Fruit fly (Drosophila melanogaster): ENCODE results near the gene Pbp95.

Pbp95 gene

DNA sequence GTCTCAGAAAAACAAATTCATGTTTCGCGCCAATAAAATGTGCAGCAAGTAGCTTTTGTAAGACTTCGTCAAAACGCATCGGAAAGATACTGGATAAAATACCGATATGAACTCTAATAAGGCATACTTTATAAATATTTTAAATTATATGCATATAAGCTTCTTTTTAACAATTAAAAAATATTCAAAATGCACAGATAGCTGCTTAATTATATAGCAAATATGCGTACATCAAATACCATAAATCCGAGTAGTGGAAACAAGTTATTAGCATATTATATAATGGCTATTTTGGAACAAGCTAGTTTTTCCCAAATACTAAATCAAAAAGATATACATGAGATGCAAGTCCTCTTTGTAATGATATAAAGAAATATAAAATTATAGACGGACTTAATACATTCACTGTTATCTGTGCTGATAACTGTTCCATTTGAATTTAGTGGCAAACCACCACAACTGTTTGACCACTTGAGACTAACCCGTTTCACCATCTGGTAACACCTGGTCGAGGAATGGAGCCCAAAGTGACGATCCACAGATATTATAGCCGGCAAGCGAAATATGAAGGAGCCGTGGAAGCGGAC, 14.0 kb upstream of the Pbp95 start, which contains the start of gene PIG-H (continued):
- TF ChIP-seq Mad (GFP tag; optimal IDR thresholded peaks at IDR 0.05) (no peak), CG1832 (GFP tag; optimal IDR thresholded peaks at IDR 0.05) (no peak), CG30403 (GFP tag; optimal IDR thresholded peaks at IDR 0.05) (peak; percentile 2), CG13123 (GFP tag; optimal IDR thresholded peaks at IDR 0.05) (no peak), CG12104 (GFP tag; optimal IDR thresholded peaks at IDR 0.05) (no peak), CG10654 (GFP tag; optimal IDR thresholded peaks at IDR 0.05) (no peak), CG15601 (tag; optimal IDR thresholded peaks at IDR 0.05) (peak; percentile 44), hkb (optimal IDR thresholded peaks at IDR 0.05) (no peak), hkb (GFP tag; IDR thresholded peaks at IDR 0.05) (no peak), Hr39 (optimal IDR thresholded peaks at IDR 0.05) (no peak), pho (GFP tag; optimal IDR thresholded peaks at IDR 0.05) (no peak), p53 (GFP tag; optimal IDR thresholded peaks at IDR 0.05) (no peak), Myb (GFP tag; optimal IDR thresholded peaks at IDR 0.05) (no peak), CG17612 (GFP tag; IDR thresholded peaks at IDR 0.05) (no peak), danr (GFP tag; IDR thresholded peaks at IDR 0.05) (no peak), caup (GFP tag; optimal IDR thresholded peaks at IDR 0.05; ENCODE audit: severe bottlenecking) (no peak), HHEX (GFP tag; optimal IDR thresholded peaks at IDR 0.05) (no peak), Dbx (GFP tag; IDR thresholded peaks at IDR 0.05) (no peak), CG1602 (GFP tag; optimal IDR thresholded peaks at IDR 0.05) (peak; percentile 10), dimm (GFP tag; IDR thresholded peaks at IDR 0.05) (no peak), Nf-YB (GFP tag; optimal IDR thresholded peaks at IDR 0.05) (no peak), CG17385 (GFP tag; optimal IDR thresholded peaks at IDR 0.05) (no peak), CG32767 (GFP tag; IDR thresholded peaks at IDR 0.05) (no peak), luna (GFP tag; optimal IDR thresholded peaks at IDR 0.05) (no peak), CG2712 (tag; optimal IDR thresholded peaks at IDR 0.05) (peak; percentile 44), H2.0 (GFP tag; IDR thresholded peaks at IDR 0.05) (no peak), CG1792 (GFP tag; optimal IDR thresholded peaks at IDR 0.05) (no peak), Antp (GFP tag; optimal IDR thresholded peaks at IDR 0.05) (no peak), Dfd (GFP tag; optimal IDR thresholded peaks at IDR 0.05) (no peak), Sox102F (GFP tag; optimal IDR thresholded peaks at IDR 0.05) (no peak), CG9932 (GFP tag; IDR thresholded peaks at IDR 0.05) (no peak), CG17186 (GFP tag; optimal IDR thresholded peaks at IDR 0.05) (no peak), Adf1 (GFP tag; IDR thresholded peaks at IDR 0.05) (no peak), nerfin-2 (GFP tag; IDR thresholded peaks at IDR 0.05; ENCODE audit: partially characterized antibody) (no peak), Optix (GFP tag; IDR thresholded peaks at IDR 0.05) (no peak), CG32532 (GFP tag; IDR thresholded peaks at IDR 0.05) (no peak), CG9609 (GFP tag; optimal IDR thresholded peaks at IDR 0.05) (no peak), CG11723 (GFP tag; optimal IDR thresholded peaks at IDR 0.05) (no peak), CG7556 (GFP tag; optimal IDR thresholded peaks at IDR 0.05) (no peak), NK7.1 (GFP tag; optimal IDR thresholded peaks at IDR 0.05) (no peak), D19A (tag; optimal IDR thresholded peaks at IDR 0.05) (peak; percentile 9), Hsf (GFP tag; optimal IDR thresholded peaks at IDR 0.05) (peak; percentile 9), CG12659 (GFP tag; optimal IDR thresholded peaks at IDR 0.05) (peak; percentile 50), CG4730 (GFP tag; IDR thresholded peaks at IDR 0.05) (no peak), dysf (GFP tag; IDR thresholded peaks at IDR 0.05) (no peak), ATbp (GFP tag; optimal IDR thresholded peaks at IDR 0.05) (no peak), sc (optimal IDR thresholded peaks at IDR 0.05) (no peak), sc (GFP tag; optimal IDR thresholded peaks at IDR 0.05) (no peak), sisA (GFP tag; IDR thresholded peaks at IDR 0.05) (no peak), CTCF (GFP tag; optimal IDR thresholded peaks at IDR 0.05) (no peak), al (GFP tag; IDR thresholded peaks at IDR 0.05) (no peak), hb (GFP tag; IDR thresholded peaks at IDR 0.05; ENCODE audit: partially characterized antibody) (0 out of 3 replicates have a peak, but pooled peaks have one; percentile 16), jumu (GFP tag; optimal IDR thresholded peaks at IDR 0.05) (no peak), sd (tag; optimal IDR thresholded peaks at IDR 0.05) (peak; percentile 74)

Data from whole organism, embryonic.